Worm (Caenorhabditis elegans) whole organism, L1 larva: ENCODE data around the gene srw-44.

Experiments used
- aly-2 ChIP-seq: fragments of 150-350 bp; optimal IDR thresholded peaks from 2 replicates; lab custom pipeline; 2014; ENCODE audit warnings: missing biosample characterization, missing genetic modification characterization
- dpl-1 ChIP-seq, 3 experiments: fragments of 150-350 bp in 2 of 3; sonication (generic microtip) in 1 of 3; optimal IDR thresholded peaks; 2 replicates each; lab custom pipeline; 2014 to 2017; ENCODE audit warnings: missing biosample characterization in 3 of 3, missing genetic modification characterization in 3 of 3, missing genetic modification reagents in 3 of 3
- fkh-10 ChIP-seq: sonication (generic microtip); optimal IDR thresholded peaks from 2 replicates; lab custom pipeline; 2017; ENCODE audit warnings: missing biosample characterization, missing genetic modification reagents, missing genetic modification characterization
- hlh-4 ChIP-seq: sonication (generic microtip); optimal IDR thresholded peaks from 2 replicates; lab custom pipeline; 2016; ENCODE audit warnings: mild to moderate bottlenecking, missing genetic modification characterization, missing compliant biosample characterization
- lsy-2 ChIP-seq, 2 experiments: fragments of 150-350 bp; optimal IDR thresholded peaks; 2 replicates each; lab custom pipeline; 2014; ENCODE audit warnings: missing biosample characterization in 2 of 2, missing genetic modification characterization in 2 of 2
- nhr-237 ChIP-seq: fragments of 150-350 bp; optimal IDR thresholded peaks from 2 replicates; lab custom pipeline; 2014; ENCODE audit warnings: missing biosample characterization, missing genetic modification characterization
- nhr-76 ChIP-seq: sonication (generic microtip); optimal IDR thresholded peaks from 2 replicates; lab custom pipeline; 2017; ENCODE audit warnings: missing biosample characterization, missing genetic modification characterization
- xbp-1 ChIP-seq: sonication (generic microtip); optimal IDR thresholded peaks from 2 replicates; lab custom pipeline; 2016; ENCODE audit warnings: missing genetic modification characterization, missing compliant biosample characterization
- zag-1 ChIP-seq: fragments of 150-350 bp; optimal IDR thresholded peaks from 2 replicates; lab custom pipeline; 2014; ENCODE audit warnings: missing biosample characterization, missing genetic modification characterization

DNA sequence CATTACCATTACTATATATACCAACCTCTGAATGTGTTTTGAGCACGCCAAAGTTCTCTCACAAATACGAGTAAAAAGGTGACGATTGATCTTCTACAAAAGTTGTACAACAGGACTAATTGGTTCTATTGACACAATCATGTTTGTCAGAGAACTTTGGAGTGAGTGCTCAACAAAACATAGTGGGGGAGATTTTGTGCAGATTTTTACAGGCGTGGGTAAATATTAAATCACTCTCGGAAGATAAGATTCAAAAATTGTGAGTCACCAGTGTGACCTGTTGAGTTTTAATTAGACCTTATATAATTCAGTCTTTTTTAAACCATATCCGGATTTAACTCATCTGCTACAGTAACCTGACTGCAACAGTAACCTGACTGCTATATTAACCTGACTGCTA, 7.9 kb upstream of the srw-44 start, which contains the start of gene F14F8.8:
- TF ChIP-seq zag-1, result no peak
- TF ChIP-seq nhr-237 (tag; lab: Kevin White, UChicago), result no peak
- no peak for TF ChIP-seq lsy-2 (tag; optimal IDR thresholded peaks at IDR 0.05; lab: Kevin White, UChicago)
- TF ChIP-seq nhr-76 (tag; lab: Kevin White, UChicago), result no peak
- no peak for TF ChIP-seq dpl-1 (GFP tag; optimal IDR thresholded peaks at IDR 0.05; lab: Kevin White, UChicago)
- TF ChIP-seq fkh-10, result no peak
- TF ChIP-seq xbp-1, result no peak
- TF ChIP-seq hlh-4 (tag; lab: Kevin White, UChicago), result no peak
- no peak for TF ChIP-seq aly-2 (tag; lab: Kevin White, UChicago)
